Fruit fly (Drosophila melanogaster): ENCODE data around the gene Taf10b.
A peak's percentile ranks its signal among the peaks of the same experiment; 100 is the strongest.

Taf10b gene

dm6 chr2L:2734215-2734614, 33.4 kb downstream of the Taf10b start (continued):
- TF ChIP-seq CG9215 (GFP tag; IDR thresholded peaks at IDR 0.05) (peak; percentile 47), usp (GFP tag; optimal IDR thresholded peaks at IDR 0.05) (no peak), toy (GFP tag; IDR thresholded peaks at IDR 0.05) (no peak), CG4328 (GFP tag; optimal IDR thresholded peaks at IDR 0.05) (no peak), zfh1 (GFP tag; IDR thresholded peaks at IDR 0.05) (peak; percentile 40; the same call in 1 of the 3 replicates), NfI (GFP tag; optimal IDR thresholded peaks at IDR 0.05) (peak; percentile 49), Camta (GFP tag; optimal IDR thresholded peaks at IDR 0.05) (no peak), run (tag; optimal IDR thresholded peaks at IDR 0.05) (no peak), CG15601 (tag; optimal IDR thresholded peaks at IDR 0.05) (no peak), nerfin-1 (tag; optimal IDR thresholded peaks at IDR 0.05) (no peak), CG33213 (GFP tag; optimal IDR thresholded peaks at IDR 0.05) (no peak), CG1233 (GFP tag; optimal IDR thresholded peaks at IDR 0.05) (peak; percentile 21), exex (tag; optimal IDR thresholded peaks at IDR 0.05) (no peak), grn (GFP tag; optimal IDR thresholded peaks at IDR 0.05) (no peak), trem (tag; optimal IDR thresholded peaks at IDR 0.05) (no peak), scrt (GFP tag; optimal IDR thresholded peaks at IDR 0.05) (peak; percentile 54), h (optimal IDR thresholded peaks at IDR 0.05) (no peak), CG30020 (tag; optimal IDR thresholded peaks at IDR 0.05) (no peak), sqz (GFP tag; optimal IDR thresholded peaks at IDR 0.05) (no peak), zen2 (GFP tag; IDR thresholded peaks at IDR 0.05; ENCODE audit: partially characterized antibody) (no peak), CG14441 (GFP tag; IDR thresholded peaks at IDR 0.05) (0 out of 2 replicates have a peak, but pooled peaks have one; percentile 18), vfl (GFP tag; optimal IDR thresholded peaks at IDR 0.05) (peak; percentile 24), tx (GFP tag; optimal IDR thresholded peaks at IDR 0.05) (peak; percentile 2), CG14860 (GFP tag; IDR thresholded peaks at IDR 0.05; ENCODE audit: partially characterized antibody) (no peak), klu (GFP tag; IDR thresholded peaks at IDR 0.05) (no peak), Bteb2 (GFP tag; optimal IDR thresholded peaks at IDR 0.05) (peak; percentile 42), CkIIα-i1 (GFP tag; IDR thresholded peaks at IDR 0.05) (no peak), CG3838 (GFP tag; optimal IDR thresholded peaks at IDR 0.05) (no peak), Nf-YA (GFP tag; IDR thresholded peaks at IDR 0.05) (no peak), CG17829 (tag; optimal IDR thresholded peaks at IDR 0.05) (no peak), CTCF (GFP tag; optimal IDR thresholded peaks at IDR 0.05) (no peak), mirr (GFP tag; optimal IDR thresholded peaks at IDR 0.05) (no peak), CG3407 (GFP tag; optimal IDR thresholded peaks at IDR 0.05) (no peak), CG15073 (GFP tag; optimal IDR thresholded peaks at IDR 0.05) (no peak), so (GFP tag; IDR thresholded peaks at IDR 0.05) (peak; percentile 60; the same call in 2 of the 3 replicates), Fer2 (tag; optimal IDR thresholded peaks at IDR 0.05) (no peak), aop (GFP tag; IDR thresholded peaks at IDR 0.05) (no peak), Taf1 (GFP tag; IDR thresholded peaks at IDR 0.05) (no peak), Nf-YC (tag; optimal IDR thresholded peaks at IDR 0.05) (no peak), CG5953 (GFP tag; IDR thresholded peaks at IDR 0.05) (no peak), Poxn (GFP tag; IDR thresholded peaks at IDR 0.05) (0 out of 2 replicates have a peak, but pooled peaks have one; percentile 11), ato (GFP tag; IDR thresholded peaks at IDR 0.05; ENCODE audit: partially characterized antibody) (no peak), Dip3 (GFP tag; optimal IDR thresholded peaks at IDR 0.05) (peak; percentile 58), E2f1 (GFP tag; IDR thresholded peaks at IDR 0.05) (no peak), CG11723 (GFP tag; optimal IDR thresholded peaks at IDR 0.05) (peak; percentile 16), Bdp1 (GFP tag; optimal IDR thresholded peaks at IDR 0.05) (peak; percentile 2), HLH4C (GFP tag; IDR thresholded peaks at IDR 0.05; ENCODE audit: partially characterized antibody) (no peak), CG2875 (GFP tag; optimal IDR thresholded peaks at IDR 0.05) (no peak), Awh (GFP tag; IDR thresholded peaks at IDR 0.05) (no peak), jing (GFP tag; optimal IDR thresholded peaks at IDR 0.05) (no peak), zfh2 (GFP tag; optimal IDR thresholded peaks at IDR 0.05) (peak; percentile 74), Gsc (GFP tag; IDR thresholded peaks at IDR 0.05) (no peak), ATbp (GFP tag; optimal IDR thresholded peaks at IDR 0.05) (no peak)

Data from whole organism, embryonic.